Worm (Caenorhabditis elegans): ENCODE data around the gene F54F7.3.
A peak's percentile ranks its signal among the peaks of the same experiment; 100 is the strongest.

F54F7.3 gene

DNA sequence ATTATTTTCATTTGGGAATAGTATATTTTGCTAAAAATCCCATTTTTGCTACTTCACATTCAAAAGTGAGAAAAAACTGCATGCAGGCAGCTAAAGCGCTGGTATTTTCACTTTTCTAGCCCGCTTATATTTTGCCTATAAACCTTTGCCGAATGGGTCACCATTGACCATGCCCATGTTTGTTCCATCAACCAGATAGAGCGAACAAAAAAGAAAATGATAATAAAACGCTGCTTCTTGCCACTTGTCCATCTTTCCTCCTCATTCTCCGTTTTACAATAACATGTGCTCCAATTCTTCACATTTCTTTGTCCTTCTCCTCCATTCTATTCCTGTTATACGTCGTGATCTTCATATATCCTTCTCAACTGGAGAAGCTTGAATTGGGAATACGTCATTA is 26.3 kb downstream of the F54F7.3 start, which contains the start of gene tag-241:
Gene tag-241, plus strand, starts transcription at position 301 of the 400 bp plus-strand sequence.
- TF ChIP-seq nhr-84 (tag; optimal IDR thresholded peaks at IDR 0.05) = no peak
- TF ChIP-seq ces-1 (GFP tag; optimal IDR thresholded peaks at IDR 0.05) = no peak
- no peak for TF ChIP-seq mdl-1 (tag; optimal IDR thresholded peaks at IDR 0.05)
- TF ChIP-seq lin-14 (GFP tag; optimal IDR thresholded peaks at IDR 0.05) = peak; percentile 1
- TF ChIP-seq lsy-2 (tag; optimal IDR thresholded peaks at IDR 0.05) = no peak

DNA sequence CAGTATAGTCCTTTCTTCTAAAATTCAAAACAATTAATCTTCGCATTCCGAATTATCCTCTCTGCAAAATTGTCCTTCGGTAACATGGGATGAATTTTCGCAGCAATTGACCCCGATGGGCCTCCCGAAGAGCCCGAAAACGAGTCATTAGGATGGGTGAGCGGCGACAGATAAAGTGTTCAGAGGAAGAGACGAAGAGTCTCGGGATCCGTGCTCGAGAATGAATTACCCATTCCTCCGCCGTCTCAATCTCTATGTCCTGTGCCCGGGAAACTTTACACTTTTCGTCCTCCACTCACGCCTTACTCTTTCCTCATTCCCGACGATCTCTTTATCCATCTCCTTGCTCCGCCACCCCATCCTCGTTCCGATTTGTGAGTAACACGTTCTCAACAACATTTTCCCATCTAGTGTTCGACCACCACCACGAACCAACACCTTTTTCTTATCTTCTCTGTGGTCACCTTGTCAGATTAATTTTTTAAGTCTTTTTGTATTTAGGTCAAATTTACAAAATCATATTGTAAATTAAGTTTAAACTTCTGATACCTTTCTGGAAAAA is 28.7 kb downstream of the F54F7.3 start:
- TF ChIP-seq lin-14 (GFP tag; optimal IDR thresholded peaks at IDR 0.05) (peak; percentile 51), pax-3 (tag; optimal IDR thresholded peaks at IDR 0.05) (no peak), sox-4 (tag; optimal IDR thresholded peaks at IDR 0.05) (no peak), swsn-7 (tag; optimal IDR thresholded peaks at IDR 0.05) (no peak), rnt-1 (tag; optimal IDR thresholded peaks at IDR 0.05) (peak; percentile 64), mab-9 (GFP tag; IDR thresholded peaks at IDR 0.05) (no peak), lin-39 (tag; optimal IDR thresholded peaks at IDR 0.05) (no peak), hlh-4 (tag; optimal IDR thresholded peaks at IDR 0.05) (no peak), nhr-85 (tag) (no peak), fos-1 (tag; optimal IDR thresholded peaks at IDR 0.05) (no peak), efl-1 (optimal IDR thresholded peaks at IDR 0.05) (no peak), efl-1 (GFP tag; optimal IDR thresholded peaks at IDR 0.05 in 1 of 2) (no peak), mef-2 (tag; optimal IDR thresholded peaks at IDR 0.05) (no peak), elt-3 (tag; optimal IDR thresholded peaks at IDR 0.05) (no peak), nhr-20 (tag; optimal IDR thresholded peaks at IDR 0.05) (no peak), nhr-90 (tag; optimal IDR thresholded peaks at IDR 0.05; ENCODE audit: poor library complexity) (no peak), nhr-77 (tag; optimal IDR thresholded peaks at IDR 0.05) (no peak), ceh-63 (GFP tag; optimal IDR thresholded peaks at IDR 0.05) (no peak), nhr-71 (tag; optimal IDR thresholded peaks at IDR 0.05) (peak; percentile 9), aha-1 (tag; optimal IDR thresholded peaks at IDR 0.05) (no peak), unc-98 (GFP tag; IDR thresholded peaks at IDR 0.05) (no peak), nhr-19 (GFP tag; conservative IDR thresholded peaks at IDR 0.05) (no peak), mdl-1 (tag; optimal IDR thresholded peaks at IDR 0.05) (no peak), skn-1 (tag; optimal IDR thresholded peaks at IDR 0.05) (no peak), pag-3 (tag; optimal IDR thresholded peaks at IDR 0.05; ENCODE audit: borderline replicate concordance, insufficient read depth) (no peak), C34B4.2 (tag; optimal IDR thresholded peaks at IDR 0.05) (no peak), Y116A8C.19 (tag; optimal IDR thresholded peaks at IDR 0.05; ENCODE audit: borderline replicate concordance) (no peak)

DNA sequence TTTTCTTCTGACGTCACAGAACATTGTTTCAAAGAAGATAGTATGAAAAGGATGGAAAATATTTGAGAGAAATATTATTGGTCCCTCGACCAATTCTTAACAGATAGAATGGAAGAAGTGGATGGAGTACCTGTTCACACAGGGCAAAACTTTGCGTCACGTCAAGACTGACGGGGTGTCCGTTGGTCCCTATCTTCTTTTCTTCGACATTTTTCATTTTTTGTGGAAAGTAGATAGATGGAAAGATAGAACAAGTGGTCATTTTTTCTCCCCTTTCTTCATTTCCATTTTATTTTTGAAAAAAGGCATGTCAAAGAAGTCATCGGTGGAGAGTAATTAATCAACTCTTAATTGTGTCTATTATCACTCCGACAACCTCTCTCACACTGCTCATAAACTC is 31.3 kb downstream of the F54F7.3 start:
- no peak for TF ChIP-seq C16A3.4 (tag; optimal IDR thresholded peaks at IDR 0.05)
- no peak for TF ChIP-seq ztf-4 (tag; optimal IDR thresholded peaks at IDR 0.05)
- peak; percentile 66 for TF ChIP-seq nhr-71 (tag; optimal IDR thresholded peaks at IDR 0.05)
- TF ChIP-seq snu-23 (GFP tag; optimal IDR thresholded peaks at IDR 0.05) = peak; percentile 1
- no peak for TF ChIP-seq vab-15 (tag; optimal IDR thresholded peaks at IDR 0.05)
- TF ChIP-seq unc-130 (tag; optimal IDR thresholded peaks at IDR 0.05) = peak; percentile 4
- TF ChIP-seq nhr-20 (tag; optimal IDR thresholded peaks at IDR 0.05) = no peak
- peak; percentile 75 for TF ChIP-seq lin-14 (GFP tag; optimal IDR thresholded peaks at IDR 0.05)
- peak; percentile 25 for TF ChIP-seq rnt-1 (tag; optimal IDR thresholded peaks at IDR 0.05)

DNA sequence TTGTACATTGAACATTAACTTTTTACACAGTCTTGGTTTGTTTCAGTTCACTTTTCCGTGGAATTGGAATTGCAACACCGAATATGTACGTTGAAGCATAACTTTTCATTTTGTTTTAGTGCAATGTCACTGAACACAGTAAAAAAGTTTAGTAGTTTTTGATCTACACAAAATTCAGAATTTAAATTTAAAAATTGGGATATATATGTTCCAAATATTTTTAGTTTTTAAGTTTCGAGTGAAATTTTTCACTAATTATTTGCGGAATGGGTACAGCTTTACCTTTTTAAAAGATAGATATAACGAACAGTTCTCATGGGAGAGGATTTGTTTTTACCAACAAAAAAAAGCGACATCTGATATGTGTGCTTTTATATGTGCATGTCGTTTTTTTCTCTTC is 33.2 kb downstream of the F54F7.3 start:
- no peak for TF ChIP-seq hpl-2 (GFP tag; optimal IDR thresholded peaks at IDR 0.05)
- no peak for TF ChIP-seq unc-130 (tag; optimal IDR thresholded peaks at IDR 0.05)
- no peak for TF ChIP-seq lir-3 (tag; optimal IDR thresholded peaks at IDR 0.05; ENCODE audit: poor library complexity)
- TF ChIP-seq nhr-71 (tag; optimal IDR thresholded peaks at IDR 0.05) = no peak
- TF ChIP-seq jun-1 (tag; optimal IDR thresholded peaks at IDR 0.05) = no peak
- no peak for TF ChIP-seq ceh-82 (tag; optimal IDR thresholded peaks at IDR 0.05)
- no peak for TF ChIP-seq nhr-237 (tag; optimal IDR thresholded peaks at IDR 0.05)
- no peak for TF ChIP-seq nhr-11 (tag; optimal IDR thresholded peaks at IDR 0.05)
- TF ChIP-seq mdl-1 (tag; optimal IDR thresholded peaks at IDR 0.05) = no peak
- no peak for TF ChIP-seq lsy-2 (tag; optimal IDR thresholded peaks at IDR 0.05)
- TF ChIP-seq zag-1 (tag; optimal IDR thresholded peaks at IDR 0.05) = no peak
- TF ChIP-seq ets-5 (GFP tag; IDR thresholded peaks at IDR 0.05) = no peak
- no peak for TF ChIP-seq aha-1 (tag; optimal IDR thresholded peaks at IDR 0.05)
- no peak for TF ChIP-seq fos-1 (tag; optimal IDR thresholded peaks at IDR 0.05)
- no peak for TF ChIP-seq tbx-2 (tag; optimal IDR thresholded peaks at IDR 0.05)
- TF ChIP-seq skn-1 (tag; optimal IDR thresholded peaks at IDR 0.05) = no peak
- TF ChIP-seq lin-35 (GFP tag; optimal IDR thresholded peaks at IDR 0.05) = no peak
- TF ChIP-seq egl-27 (tag; optimal IDR thresholded peaks at IDR 0.05) = no peak
- no peak for TF ChIP-seq ceh-88 (GFP tag; IDR thresholded peaks at IDR 0.05)
- TF ChIP-seq mep-1 (tag; optimal IDR thresholded peaks at IDR 0.05) = no peak

Data from whole organism, L1 larva.